Worm (Caenorhabditis elegans): ENCODE results near the gene Y49F6B.2.

ce11 chrII:3546381-3546931 lies 43.7 kb downstream of the Y49F6B.2 start, which contains the start of gene apd-3:
- TF ChIP-seq nhr-84 (tag; optimal IDR thresholded peaks at IDR 0.05) (no peak), unc-62 (GFP tag; optimal IDR thresholded peaks at IDR 0.05) (no peak), ztf-11 (tag; optimal IDR thresholded peaks at IDR 0.05) (no peak), nhr-12 (tag; optimal IDR thresholded peaks at IDR 0.05) (no peak), aha-1 (tag; optimal IDR thresholded peaks at IDR 0.05) (no peak), snpc-4 (tag; optimal IDR thresholded peaks at IDR 0.05) (no peak), ceh-82 (tag; optimal IDR thresholded peaks at IDR 0.05) (no peak), elt-2 (tag; optimal IDR thresholded peaks at IDR 0.05) (no peak), nhr-85 (tag) (no peak), mep-1 (tag; optimal IDR thresholded peaks at IDR 0.05) (no peak), alr-1 (tag; optimal IDR thresholded peaks at IDR 0.05; ENCODE audit: borderline replicate concordance) (no peak), nhr-237 (tag; optimal IDR thresholded peaks at IDR 0.05) (no peak), zag-1 (tag; optimal IDR thresholded peaks at IDR 0.05) (no peak)

Measured in whole organism, L1 larva.